Fruit fly (Drosophila melanogaster): ENCODE measurements around the gene CG44000.

dm6 chr2L:5095350-5095962 is 52.4 kb downstream of the CG44000 start:
- TF ChIP-seq Snoo (tag; optimal IDR thresholded peaks at IDR 0.05): no peak
- TF ChIP-seq CG10348 (GFP tag; IDR thresholded peaks at IDR 0.05): no peak
- no peak for TF ChIP-seq fd96Ca (GFP tag; IDR thresholded peaks at IDR 0.05)
- TF ChIP-seq Pif1B (GFP tag; optimal IDR thresholded peaks at IDR 0.05): no peak
- no peak for TF ChIP-seq Pif1A (GFP tag; optimal IDR thresholded peaks at IDR 0.05)
- no peak for TF ChIP-seq CG34367 (tag; optimal IDR thresholded peaks at IDR 0.05)
- TF ChIP-seq D1 (tag; optimal IDR thresholded peaks at IDR 0.05): no peak
- no peak for TF ChIP-seq Ets98B (GFP tag; IDR thresholded peaks at IDR 0.05)

All from whole organism, pupa.